Fruit fly (Drosophila melanogaster): ENCODE measurements around the gene CG1622.

DNA sequence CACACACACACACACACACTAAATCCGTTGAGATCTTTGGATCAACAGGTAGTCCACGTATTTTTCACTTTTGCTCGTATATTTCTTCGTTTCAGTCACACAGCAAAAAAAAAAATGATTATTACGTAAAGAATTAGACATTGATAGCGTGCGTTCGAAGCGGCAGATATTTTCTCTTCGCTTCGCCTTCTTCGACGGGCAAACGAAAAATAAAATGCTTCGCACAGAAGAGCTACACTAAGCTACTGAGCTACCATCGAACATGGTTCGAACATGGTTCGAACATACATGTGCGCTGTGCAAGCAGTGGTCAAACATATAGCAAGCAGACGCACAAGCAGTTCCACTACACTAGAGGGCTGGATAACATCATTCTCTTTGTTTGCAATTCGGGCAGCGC is 39.9 kb upstream of the CG1622 start:
- TF ChIP-seq foxo (GFP tag; optimal IDR thresholded peaks at IDR 0.05) (no peak), OdsH (GFP tag; optimal IDR thresholded peaks at IDR 0.05) (no peak), pan (optimal IDR thresholded peaks at IDR 0.05) (no peak), psq (GFP tag; optimal IDR thresholded peaks at IDR 0.05) (no peak), sage (GFP tag; optimal IDR thresholded peaks at IDR 0.05) (no peak), Hnf4 (GFP tag; optimal IDR thresholded peaks at IDR 0.05) (peak; percentile 2), usp (GFP tag; optimal IDR thresholded peaks at IDR 0.05) (no peak), lola (GFP tag; optimal IDR thresholded peaks at IDR 0.05) (no peak), dmrt93B (GFP tag; optimal IDR thresholded peaks at IDR 0.05) (no peak), h (GFP tag; optimal IDR thresholded peaks at IDR 0.05) (no peak)

Data from whole organism, wandering third instar larva.